Worm (Caenorhabditis elegans) whole organism, L4/young adult: ENCODE measurements around the gene athp-2.

Experiments used
- W03F9.2 ChIP-seq: fragments of 150-350 bp; optimal IDR thresholded peaks from 2 replicates; lab custom pipeline; 2014; ENCODE audit warnings: missing biosample characterization, missing genetic modification characterization
- dao-5 ChIP-seq: sonication (generic microtip); optimal IDR thresholded peaks from 2 replicates; lab custom pipeline; 2016; ENCODE audit warnings: missing genotype, missing genetic modification characterization, moderate library complexity, missing compliant biosample characterization
- him-1 ChIP-seq: sonication (generic microtip); optimal IDR thresholded peaks from 2 replicates; lab custom pipeline; 2016; ENCODE audit warnings: missing genotype, missing genetic modification reagents, missing genetic modification characterization, missing compliant biosample characterization

DNA sequence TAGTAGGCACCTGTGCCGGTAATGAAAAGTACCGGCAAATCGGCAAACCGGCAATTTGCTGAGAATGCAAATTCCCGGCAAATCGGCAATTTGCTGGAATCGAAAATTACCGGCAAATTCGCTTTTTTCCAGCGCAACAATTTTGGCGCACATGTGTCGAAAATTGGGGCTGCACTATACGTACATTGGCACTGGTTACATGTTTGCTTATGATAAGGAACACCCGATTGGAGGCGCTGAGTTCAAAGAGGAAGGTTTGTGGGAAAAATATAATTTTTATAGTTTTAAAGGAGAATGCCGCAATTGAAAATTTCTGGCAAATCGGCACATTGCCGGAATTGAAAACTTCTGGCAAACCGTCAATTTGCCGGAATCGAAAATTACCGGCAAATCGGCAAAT lies 42.7 kb upstream of the athp-2 start:
- TF ChIP-seq him-1 (tag; lab: Kevin White, UChicago) (no peak), dao-5 (tag; lab: Kevin White, UChicago) (no peak), W03F9.2 (tag; lab: Kevin White, UChicago) (no peak)
